Worm (Caenorhabditis elegans): ENCODE results near the gene hlh-8.

Gene hlh-8

DNA sequence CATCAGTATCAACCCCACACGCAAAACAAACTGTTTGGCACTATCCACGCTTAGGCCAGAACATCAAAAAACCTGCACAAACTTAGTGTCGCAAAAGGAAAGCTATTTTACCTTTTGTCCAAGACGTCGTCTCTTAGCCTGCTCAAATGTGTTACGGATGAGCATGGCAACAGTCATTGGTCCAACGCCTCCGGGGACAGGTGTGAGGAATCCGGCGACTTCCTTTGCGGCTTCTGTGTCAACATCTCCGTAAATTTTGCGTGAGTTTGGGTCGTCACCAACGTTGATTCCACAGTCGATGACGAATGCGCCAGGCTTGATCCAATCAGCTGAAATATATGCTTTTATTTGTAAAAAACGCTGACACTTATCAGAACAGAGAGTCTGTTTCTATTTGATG lies 31.6 kb upstream of the hlh-8 start:
- TF ChIP-seq cog-1 (tag; optimal IDR thresholded peaks at IDR 0.05) (no peak), T22C8.4 (GFP tag; IDR thresholded peaks at IDR 0.05) (no peak), flt-1 (GFP tag; IDR thresholded peaks at IDR 0.05) (no peak), med-1 (GFP tag; optimal IDR thresholded peaks at IDR 0.05; ENCODE audit: insufficient read depth) (no peak), ref-1 (GFP tag; conservative IDR thresholded peaks at IDR 0.05) (no peak), ztf-29 (GFP tag; IDR thresholded peaks at IDR 0.05) (no peak), ztf-23 (GFP tag; IDR thresholded peaks at IDR 0.05) (no peak), klf-2 (GFP tag; conservative IDR thresholded peaks at IDR 0.05) (no peak), tab-1 (GFP tag; IDR thresholded peaks at IDR 0.05) (no peak)

DNA sequence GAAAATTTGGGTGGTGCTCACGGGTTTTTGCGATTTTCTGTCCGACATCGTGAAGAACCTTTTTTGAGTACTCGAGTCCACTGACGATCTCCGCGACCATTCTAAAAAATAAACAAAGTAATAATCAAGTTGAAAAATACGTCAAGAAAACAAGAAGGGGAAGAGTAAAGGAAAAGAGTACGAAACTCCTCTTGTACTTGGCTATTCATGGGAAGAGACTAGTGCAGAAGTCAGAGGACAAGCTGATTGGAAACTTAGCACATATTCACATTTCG lies 29.9 kb upstream of the hlh-8 start, which contains the start of gene dao-3:
Gene dao-3, minus strand, starts transcription at position 101 of the 275 bp plus-strand sequence.
- TF ChIP-seq flt-1 (GFP tag; IDR thresholded peaks at IDR 0.05) = no peak
- no peak for TF ChIP-seq med-1 (GFP tag; optimal IDR thresholded peaks at IDR 0.05; ENCODE audit: insufficient read depth)
- TF ChIP-seq ztf-29 (GFP tag; IDR thresholded peaks at IDR 0.05) = no peak
- TF ChIP-seq klf-2 (GFP tag; conservative IDR thresholded peaks at IDR 0.05) = no peak
- TF ChIP-seq ztf-23 (GFP tag; IDR thresholded peaks at IDR 0.05) = no peak
- TF ChIP-seq cog-1 (tag; optimal IDR thresholded peaks at IDR 0.05) = no peak

ce11 chrX:8086725-8087641 lies 29.3 kb upstream of the hlh-8 start:
- TF ChIP-seq tab-1 (GFP tag; IDR thresholded peaks at IDR 0.05) (no peak), ztf-23 (GFP tag; IDR thresholded peaks at IDR 0.05) (no peak), T22C8.4 (GFP tag; IDR thresholded peaks at IDR 0.05) (peak; percentile 46), klf-2 (GFP tag; conservative IDR thresholded peaks at IDR 0.05) (no peak), ref-1 (GFP tag; conservative IDR thresholded peaks at IDR 0.05) (no peak), cog-1 (tag; optimal IDR thresholded peaks at IDR 0.05) (no peak), flt-1 (GFP tag; IDR thresholded peaks at IDR 0.05) (no peak), ztf-29 (GFP tag; IDR thresholded peaks at IDR 0.05) (no peak)

ce11 chrX:8088474-8088873 lies 27.8 kb upstream of the hlh-8 start, which contains the start of gene vem-1:
Gene vem-1, minus strand, starts transcription at chrX:8088574.
- TF ChIP-seq klf-2 (GFP tag; conservative IDR thresholded peaks at IDR 0.05) = no peak
- no peak for TF ChIP-seq tab-1 (GFP tag; IDR thresholded peaks at IDR 0.05)
- no peak for TF ChIP-seq ref-1 (GFP tag; conservative IDR thresholded peaks at IDR 0.05)
- TF ChIP-seq cog-1 (tag; optimal IDR thresholded peaks at IDR 0.05) = no peak

DNA sequence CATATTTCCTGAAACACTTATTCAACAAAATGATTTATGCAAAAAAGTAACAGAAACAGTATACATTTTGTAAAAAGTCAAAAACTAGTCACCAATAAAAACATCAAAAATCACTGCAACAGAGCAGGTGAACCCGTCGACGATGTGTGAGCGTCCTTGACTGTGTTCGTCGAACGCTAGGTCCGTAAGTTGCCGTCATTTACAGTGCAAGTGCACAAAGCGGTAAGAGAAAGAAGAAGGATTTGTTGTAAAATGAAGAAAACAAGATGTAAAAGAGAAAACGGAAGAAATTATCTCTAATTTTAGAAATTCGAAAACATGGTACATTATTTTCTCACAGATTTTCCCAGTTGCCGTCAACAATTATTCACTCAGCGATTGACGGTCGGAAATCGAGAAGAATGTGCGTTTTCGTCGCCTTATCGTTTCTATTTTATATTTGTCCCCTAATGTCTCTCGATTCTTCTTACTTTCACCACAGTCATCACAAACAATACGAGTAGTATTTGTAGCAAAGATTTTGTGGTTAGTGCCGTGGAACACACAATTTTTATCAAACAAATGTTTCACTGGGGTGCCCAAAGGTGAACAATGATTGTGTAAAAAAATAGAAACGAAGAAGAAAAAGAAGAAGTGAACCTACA lies 26.9 kb upstream of the hlh-8 start:
- TF ChIP-seq ztf-29 (GFP tag; IDR thresholded peaks at IDR 0.05) = no peak
- TF ChIP-seq flt-1 (GFP tag; IDR thresholded peaks at IDR 0.05) = no peak
- TF ChIP-seq ztf-23 (GFP tag; IDR thresholded peaks at IDR 0.05) = no peak
- TF ChIP-seq ref-1 (GFP tag; conservative IDR thresholded peaks at IDR 0.05) = no peak
- TF ChIP-seq med-1 (GFP tag; optimal IDR thresholded peaks at IDR 0.05; ENCODE audit: insufficient read depth) = no peak
- TF ChIP-seq tab-1 (GFP tag; IDR thresholded peaks at IDR 0.05) = no peak
- no peak for TF ChIP-seq cog-1 (tag; optimal IDR thresholded peaks at IDR 0.05)
- TF ChIP-seq klf-2 (GFP tag; conservative IDR thresholded peaks at IDR 0.05) = no peak
- no peak for TF ChIP-seq T22C8.4 (GFP tag; IDR thresholded peaks at IDR 0.05)

DNA sequence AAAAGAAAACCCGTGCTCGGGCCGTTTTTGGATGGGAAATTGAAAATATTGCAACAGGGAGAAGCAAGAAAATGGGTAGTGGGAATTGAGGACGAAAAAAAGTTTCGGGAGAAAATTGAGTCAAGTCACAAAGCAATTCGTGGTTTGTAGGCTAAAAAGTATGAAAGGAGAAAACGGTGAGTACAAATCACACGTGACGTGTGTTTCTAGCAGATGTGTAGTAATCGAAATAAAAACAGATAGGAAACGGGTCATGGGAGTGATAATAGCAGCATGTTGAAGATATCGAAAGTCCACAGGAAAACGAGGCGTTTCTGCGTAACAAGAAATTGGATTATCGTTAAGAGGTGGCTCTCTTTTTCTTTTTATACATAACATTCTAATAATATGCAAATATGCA lies 26.3 kb upstream of the hlh-8 start:
- TF ChIP-seq klf-2 (GFP tag; conservative IDR thresholded peaks at IDR 0.05) (no peak), ztf-29 (GFP tag; IDR thresholded peaks at IDR 0.05) (no peak), T22C8.4 (GFP tag; IDR thresholded peaks at IDR 0.05) (no peak), ref-1 (GFP tag; conservative IDR thresholded peaks at IDR 0.05) (no peak), med-1 (GFP tag; optimal IDR thresholded peaks at IDR 0.05; ENCODE audit: insufficient read depth) (no peak), cog-1 (tag; optimal IDR thresholded peaks at IDR 0.05) (no peak), tab-1 (GFP tag; IDR thresholded peaks at IDR 0.05) (no peak), flt-1 (GFP tag; IDR thresholded peaks at IDR 0.05) (no peak), ztf-23 (GFP tag; IDR thresholded peaks at IDR 0.05) (no peak)

ce11 chrX:8098813-8099360 lies 17.4 kb upstream of the hlh-8 start, which contains the start of gene catp-5:
Gene catp-5, minus strand, starts transcription at chrX:8098863.
- no peak for TF ChIP-seq ref-1 (GFP tag; conservative IDR thresholded peaks at IDR 0.05)
- no peak for TF ChIP-seq klf-2 (GFP tag; conservative IDR thresholded peaks at IDR 0.05)
- no peak for TF ChIP-seq T22C8.4 (GFP tag; IDR thresholded peaks at IDR 0.05)
- no peak for TF ChIP-seq ztf-29 (GFP tag; IDR thresholded peaks at IDR 0.05)
- TF ChIP-seq tab-1 (GFP tag; IDR thresholded peaks at IDR 0.05) = no peak
- TF ChIP-seq cog-1 (tag; optimal IDR thresholded peaks at IDR 0.05) = no peak
- TF ChIP-seq flt-1 (GFP tag; IDR thresholded peaks at IDR 0.05) = no peak
- no peak for TF ChIP-seq ztf-23 (GFP tag; IDR thresholded peaks at IDR 0.05)
- no peak for TF ChIP-seq med-1 (GFP tag; optimal IDR thresholded peaks at IDR 0.05; ENCODE audit: insufficient read depth)

- TF ChIP-seq ztf-29 (GFP tag; IDR thresholded peaks at IDR 0.05) (no peak), T22C8.4 (GFP tag; IDR thresholded peaks at IDR 0.05) (no peak), ref-1 (GFP tag; conservative IDR thresholded peaks at IDR 0.05) (no peak), cog-1 (tag; optimal IDR thresholded peaks at IDR 0.05) (no peak), ztf-23 (GFP tag; IDR thresholded peaks at IDR 0.05) (no peak), med-1 (GFP tag; optimal IDR thresholded peaks at IDR 0.05; ENCODE audit: insufficient read depth) (no peak), klf-2 (GFP tag; conservative IDR thresholded peaks at IDR 0.05) (no peak), flt-1 (GFP tag; IDR thresholded peaks at IDR 0.05) (no peak), tab-1 (GFP tag; IDR thresholded peaks at IDR 0.05) (no peak)
These were observed 12.4 kb upstream of the hlh-8 start, which contains the start of gene K07E3.2 for ce11 chrX:8103899-8104298. Gene K07E3.2, plus strand, starts transcription at chrX:8104298.

DNA sequence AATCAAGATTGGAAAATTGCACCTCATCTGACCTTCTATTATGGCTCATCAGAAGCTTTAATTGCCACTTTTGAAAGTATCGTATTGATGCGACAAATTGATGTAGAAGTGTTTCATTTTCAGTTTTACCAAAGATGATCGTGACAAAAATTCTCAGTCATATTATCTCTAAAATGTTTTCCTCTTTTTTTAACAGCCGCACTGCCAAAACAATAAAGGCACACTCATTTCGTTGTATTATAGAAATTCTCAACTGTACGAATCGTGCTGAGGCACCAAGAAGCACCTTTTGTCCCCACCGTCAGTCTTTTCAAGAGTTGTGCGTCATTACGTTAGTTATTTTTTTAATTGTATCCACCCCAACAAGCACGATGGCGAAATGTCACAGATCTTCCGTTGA lies 8.3 kb upstream of the hlh-8 start, which contains the start of gene K07E3.9:
Gene K07E3.9, plus strand, starts transcription at position 301 of the 400 bp plus-strand sequence.
- TF ChIP-seq cog-1 (tag; optimal IDR thresholded peaks at IDR 0.05) = no peak
- TF ChIP-seq ztf-29 (GFP tag; IDR thresholded peaks at IDR 0.05) = no peak
- TF ChIP-seq tab-1 (GFP tag; IDR thresholded peaks at IDR 0.05) = no peak
- TF ChIP-seq ref-1 (GFP tag; conservative IDR thresholded peaks at IDR 0.05) = no peak
- no peak for TF ChIP-seq med-1 (GFP tag; optimal IDR thresholded peaks at IDR 0.05; ENCODE audit: insufficient read depth)
- TF ChIP-seq ztf-23 (GFP tag; IDR thresholded peaks at IDR 0.05) = no peak
- no peak for TF ChIP-seq klf-2 (GFP tag; conservative IDR thresholded peaks at IDR 0.05)
